Worm (Caenorhabditis elegans) whole organism, L3 larva: ENCODE results near the gene srh-223.

Experiments
- R02D3.7 ChIP-seq: fragments of 150-350 bp; optimal IDR thresholded peaks from 2 replicates; lab custom pipeline; 2014; ENCODE audit warnings: missing biosample characterization, missing genetic modification characterization
- ZK546.5 ChIP-seq: sonication (generic microtip); optimal IDR thresholded peaks from 2 replicates; lab custom pipeline; 2017; ENCODE audit warnings: missing biosample characterization, missing genetic modification characterization
- aly-2 ChIP-seq: fragments of 150-350 bp; optimal IDR thresholded peaks from 2 replicates; lab custom pipeline; 2014; ENCODE audit warnings: missing biosample characterization, missing genetic modification characterization
- ama-1 ChIP-seq: fragments of 150-350 bp; optimal IDR thresholded peaks from 2 replicates; lab custom pipeline; 2018
- ceh-16 ChIP-seq: sonication (generic microtip); optimal IDR thresholded peaks from 2 replicates; lab custom pipeline; 2017; ENCODE audit warnings: missing biosample characterization, missing genetic modification characterization
- ceh-28 ChIP-seq: fragments of 150-350 bp; optimal IDR thresholded peaks from 2 replicates; lab custom pipeline; 2014; ENCODE audit warnings: missing biosample characterization, missing genetic modification reagents, missing genetic modification characterization
- ceh-82 ChIP-seq: fragments of 150-350 bp; optimal IDR thresholded peaks from 2 replicates; lab custom pipeline; 2014; ENCODE audit warnings: missing biosample characterization, missing genetic modification characterization
- ceh-9 ChIP-seq: sonication (generic microtip); optimal IDR thresholded peaks from 2 replicates; lab custom pipeline; 2018; ENCODE audit warnings: missing biosample characterization, missing genetic modification characterization
- daf-12 ChIP-seq: fragments of 150-350 bp; optimal IDR thresholded peaks from 2 replicates; lab custom pipeline; 2014; ENCODE audit warnings: missing biosample characterization, missing genetic modification reagents, missing genetic modification characterization
- egl-27 ChIP-seq: sonication (generic microtip); optimal IDR thresholded peaks from 4 replicates; lab custom pipeline; 2017; ENCODE audit warnings: missing biosample characterization, missing genetic modification reagents, missing genetic modification characterization
- egl-5 ChIP-seq: fragments of 150-350 bp; optimal IDR thresholded peaks from 2 replicates; lab custom pipeline; 2017; ENCODE audit warnings: missing biosample characterization, missing genetic modification reagents, missing genetic modification characterization, inconsistent platforms
- elt-1 ChIP-seq: fragments of 150-350 bp; optimal IDR thresholded peaks from 2 replicates; lab custom pipeline; 2014; ENCODE audit warnings: missing biosample characterization, missing genetic modification characterization
- elt-2 ChIP-seq: sonication (generic microtip); optimal IDR thresholded peaks from 2 replicates; lab custom pipeline; 2016; ENCODE audit warnings: missing genetic modification reagents, mild to moderate bottlenecking, missing genetic modification characterization, missing compliant biosample characterization
- elt-3 ChIP-seq, 3 experiments: fragments of 150-350 bp in 1 of 3; sonication (generic microtip) in 2 of 3; optimal IDR thresholded peaks; 2 replicates in 2 of 3; 4 replicates in 1 of 3; lab custom pipeline; 2014 to 2017; ENCODE audit warnings: missing biosample characterization in 3 of 3, missing genetic modification characterization in 3 of 3
- fkh-10 ChIP-seq: sonication (generic microtip); optimal IDR thresholded peaks from 2 replicates; lab custom pipeline; 2017; ENCODE audit warnings: missing biosample characterization, missing genetic modification reagents, missing genetic modification characterization
- fkh-2 ChIP-seq: fragments of 150-350 bp; optimal IDR thresholded peaks from 2 replicates; lab custom pipeline; 2014; ENCODE audit warnings: missing biosample characterization, missing genetic modification reagents, missing genetic modification characterization
- fos-1 ChIP-seq: fragments of 150-350 bp; optimal IDR thresholded peaks from 2 replicates; lab custom pipeline; 2014; ENCODE audit warnings: missing biosample characterization, missing genetic modification characterization
- hmg-11 ChIP-seq: sonication (generic microtip); optimal IDR thresholded peaks from 2 replicates; lab custom pipeline; 2016; ENCODE audit warnings: missing genetic modification characterization, missing compliant biosample characterization
- jun-1 ChIP-seq: fragments of 150-350 bp; optimal IDR thresholded peaks from 2 replicates; lab custom pipeline; 2014; ENCODE audit warnings: missing biosample characterization, missing genetic modification reagents, missing genetic modification characterization
- lin-15B ChIP-seq: fragments of 150-350 bp; optimal IDR thresholded peaks from 2 replicates; lab custom pipeline; 2014; ENCODE audit warnings: missing biosample characterization, missing genetic modification characterization
- lin-39 ChIP-seq: fragments of 150-350 bp; optimal IDR thresholded peaks from 2 replicates; lab custom pipeline; 2018; ENCODE audit warnings: missing biosample characterization, missing genetic modification reagents, missing genetic modification characterization
- lsy-12 ChIP-seq: sonication (generic microtip); optimal IDR thresholded peaks from 2 replicates; lab custom pipeline; 2016; ENCODE audit warnings: mild to moderate bottlenecking, missing genetic modification characterization, missing compliant biosample characterization
- mdl-1 ChIP-seq: fragments of 150-350 bp; optimal IDR thresholded peaks from 2 replicates; lab custom pipeline; 2014; ENCODE audit warnings: missing biosample characterization, missing genetic modification characterization
- nhr-11 ChIP-seq: fragments of 150-350 bp; optimal IDR thresholded peaks from 2 replicates; lab custom pipeline; 2014; ENCODE audit warnings: missing biosample characterization, missing genetic modification characterization
- nhr-12 ChIP-seq: fragments of 150-350 bp; optimal IDR thresholded peaks from 2 replicates; lab custom pipeline; 2014; ENCODE audit warnings: missing biosample characterization, missing genetic modification characterization
- nhr-23 ChIP-seq: fragments of 150-350 bp; optimal IDR thresholded peaks from 2 replicates; lab custom pipeline; 2014; ENCODE audit warnings: missing biosample characterization, missing genetic modification reagents, missing genetic modification characterization
- nhr-237 ChIP-seq: fragments of 150-350 bp; optimal IDR thresholded peaks from 2 replicates; lab custom pipeline; 2014; ENCODE audit warnings: missing biosample characterization, missing genetic modification characterization
- nhr-25 ChIP-seq: sonication (generic microtip); optimal IDR thresholded peaks from 2 replicates; lab custom pipeline; 2017; ENCODE audit warnings: missing biosample characterization, missing genetic modification characterization
- nhr-28 ChIP-seq: fragments of 150-350 bp; optimal IDR thresholded peaks from 2 replicates; lab custom pipeline; 2014; ENCODE audit warnings: missing biosample characterization, missing genetic modification characterization
- nhr-43 ChIP-seq: sonication (generic microtip); optimal IDR thresholded peaks from 2 replicates; lab custom pipeline; 2016; ENCODE audit warnings: mild to moderate bottlenecking, missing genetic modification characterization, missing compliant biosample characterization; ENCODE audit not compliant: poor library complexity, severe bottlenecking
- nhr-76 ChIP-seq: fragments of 150-350 bp; sonication (generic microtip); optimal IDR thresholded peaks from 5 replicates; lab custom pipeline; 2014; ENCODE audit warnings: missing biosample characterization, missing genetic modification characterization
- nhr-77 ChIP-seq: fragments of 150-350 bp; optimal IDR thresholded peaks from 2 replicates; lab custom pipeline; 2014; ENCODE audit warnings: missing biosample characterization, missing genetic modification characterization
- pha-4 ChIP-seq: fragments of 150-350 bp; optimal IDR thresholded peaks from 2 replicates; lab custom pipeline; 2014; ENCODE audit warnings: missing biosample characterization, missing genetic modification reagents, missing genetic modification characterization
- pqm-1 ChIP-seq: fragments of 150-350 bp; optimal IDR thresholded peaks from 2 replicates; lab custom pipeline; 2017; ENCODE audit warnings: missing biosample characterization, missing genetic modification characterization, inconsistent platforms
- snpc-4 ChIP-seq: fragments of 150-350 bp; optimal IDR thresholded peaks from 2 replicates; lab custom pipeline; 2014; ENCODE audit warnings: missing biosample characterization, missing genetic modification characterization
- tbx-2 ChIP-seq: sonication (generic microtip); optimal IDR thresholded peaks from 2 replicates; lab custom pipeline; 2016; ENCODE audit warnings: mild to moderate bottlenecking, missing genetic modification characterization, missing compliant biosample characterization
- unc-62 ChIP-seq: fragments of 150-350 bp; sonication (generic microtip); optimal IDR thresholded peaks from 4 replicates; lab custom pipeline; 2014; ENCODE audit warnings: missing biosample characterization, missing genetic modification reagents, missing genetic modification characterization
- ztf-11 ChIP-seq: fragments of 150-350 bp; optimal IDR thresholded peaks from 2 replicates; lab custom pipeline; 2014; ENCODE audit warnings: missing biosample characterization, missing genetic modification characterization
- ztf-4 ChIP-seq: fragments of 150-350 bp; optimal IDR thresholded peaks from 2 replicates; lab custom pipeline; 2014; ENCODE audit warnings: missing biosample characterization, missing genetic modification characterization

Gene srh-223

ce11 chrIV:3979525-3979924 lies 2.2 kb upstream of the srh-223 start, which contains the start of gene srh-222:
srh-222 (plus strand) TSS chrIV:3979825.
- TF ChIP-seq ceh-16 (tag; lab: Kevin White, UChicago) (no peak), ceh-9 (tag; lab: Kevin White, UChicago) (no peak)
- TF ChIP-seq, all 47 proteins: peak for 0

DNA sequence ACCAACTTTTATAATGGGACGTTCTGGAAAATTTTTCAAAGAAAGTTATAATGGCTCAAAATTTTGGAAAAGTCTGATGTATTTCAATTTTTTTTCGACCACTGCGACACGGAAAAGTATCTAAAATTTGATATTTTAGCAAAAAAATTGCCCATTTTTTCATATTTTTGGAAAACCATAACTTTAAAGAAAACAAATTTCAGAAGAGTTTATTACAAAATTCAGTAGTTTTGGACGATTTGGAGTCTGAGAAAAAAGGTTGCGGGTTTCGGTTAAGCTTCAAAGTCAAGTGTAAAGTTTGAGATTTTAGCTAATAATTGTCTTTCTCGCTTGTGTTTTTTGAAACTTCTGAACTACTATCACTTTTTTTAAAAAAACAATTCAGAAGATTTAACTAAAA lies 6.4 kb downstream of the srh-223 start:
- TF ChIP-seq tbx-2 (tag; lab: Kevin White, UChicago) (no peak), fkh-2 (tag; lab: Kevin White, UChicago) (no peak), lsy-12 (no peak), daf-12 (tag; lab: Kevin White, UChicago) (no peak)

DNA sequence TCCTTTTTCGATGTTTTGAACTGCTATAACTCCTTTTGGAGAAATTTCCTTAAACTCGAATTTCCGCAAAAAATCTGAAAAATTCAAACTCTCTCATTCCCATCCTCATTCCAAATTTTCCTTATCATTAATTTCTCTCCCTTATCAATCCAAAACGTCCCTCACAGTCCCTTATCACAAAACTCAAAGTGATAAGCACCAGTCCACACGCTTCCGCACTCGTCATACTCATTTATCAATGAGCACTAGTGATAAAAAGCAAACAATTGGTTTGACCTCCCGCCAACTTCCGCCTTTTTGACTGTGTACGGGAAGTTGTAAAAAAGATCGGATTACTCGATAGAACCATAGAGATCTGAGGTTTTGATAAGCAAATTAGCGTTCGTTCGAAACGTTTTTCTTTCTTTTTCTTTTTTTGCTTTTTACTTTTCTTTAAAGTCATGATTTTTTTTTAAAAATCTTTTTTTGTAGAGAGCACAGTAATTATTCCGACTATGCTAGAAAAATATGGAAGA lies 7.0 kb downstream of the srh-223 start, which contains the start of gene clec-78:
TSS of gene clec-78 (plus strand) at position 465 of the 515 bp plus-strand sequence.
- TF ChIP-seq ceh-16 (tag; lab: Kevin White, UChicago): no peak
- TF ChIP-seq nhr-77 (tag; lab: Kevin White, UChicago): no peak
- peak; percentile 55 for TF ChIP-seq pha-4
- no peak for TF ChIP-seq elt-3 (tag; optimal IDR thresholded peaks at IDR 0.05; lab: Kevin White, UChicago)
- TF ChIP-seq lin-39 (tag; lab: Kevin White, UChicago): no peak
- no peak for TF ChIP-seq aly-2 (tag; lab: Kevin White, UChicago)
- no peak for TF ChIP-seq egl-5 (tag; lab: Kevin White, UChicago)
- TF ChIP-seq ama-1: no peak
- TF ChIP-seq nhr-28: no peak
- no peak for TF ChIP-seq ceh-82 (tag; lab: Kevin White, UChicago)
- TF ChIP-seq nhr-23 (tag; lab: Kevin White, UChicago): no peak
- TF ChIP-seq lsy-12: no peak
- peak; percentile 99 for TF ChIP-seq jun-1 (tag; lab: Kevin White, UChicago)
- TF ChIP-seq ceh-9 (tag; lab: Kevin White, UChicago): no peak
- no peak for TF ChIP-seq ztf-4
- TF ChIP-seq mdl-1: no peak
- no peak for TF ChIP-seq nhr-25 (tag; lab: Kevin White, UChicago)
- TF ChIP-seq nhr-43: no peak
- no peak for TF ChIP-seq lin-15B (tag; lab: Kevin White, UChicago)
- no peak for TF ChIP-seq ZK546.5 (tag; lab: Kevin White, UChicago)
- no peak for TF ChIP-seq elt-1 (tag; lab: Kevin White, UChicago)
- TF ChIP-seq ceh-28: no peak
- TF ChIP-seq fkh-2 (tag; lab: Kevin White, UChicago): no peak
- TF ChIP-seq nhr-76 (tag; lab: Kevin White, UChicago): no peak
- TF ChIP-seq snpc-4: no peak
- TF ChIP-seq egl-27 (tag; lab: Kevin White, UChicago): no peak
- TF ChIP-seq nhr-11 (tag; lab: Kevin White, UChicago): no peak
- no peak for TF ChIP-seq R02D3.7 (tag; lab: Kevin White, UChicago)
- no peak for TF ChIP-seq fkh-10 (GFP tag; lab: Kevin White, UChicago)
- TF ChIP-seq unc-62 (GFP tag; lab: Kevin White, UChicago): no peak
- peak; percentile 100 for TF ChIP-seq elt-2 (tag; lab: Kevin White, UChicago)
- TF ChIP-seq hmg-11 (tag; lab: Kevin White, UChicago): no peak
- no peak for TF ChIP-seq ztf-11 (tag; lab: Kevin White, UChicago)
- peak; percentile 60 for TF ChIP-seq fos-1 (tag; lab: Kevin White, UChicago)
- TF ChIP-seq pqm-1 (tag; lab: Kevin White, UChicago): peak; percentile 98
- TF ChIP-seq nhr-237 (tag; lab: Kevin White, UChicago): no peak

- TF ChIP-seq nhr-11 (tag; lab: Kevin White, UChicago): no peak
- TF ChIP-seq elt-3 (tag; optimal IDR thresholded peaks at IDR 0.05; lab: Kevin White, UChicago): no peak
- TF ChIP-seq hmg-11 (tag; lab: Kevin White, UChicago): no peak
- no peak for TF ChIP-seq nhr-25 (tag; lab: Kevin White, UChicago)
- TF ChIP-seq unc-62 (GFP tag; lab: Kevin White, UChicago): no peak
- no peak for TF ChIP-seq pha-4
- TF ChIP-seq nhr-12 (tag; lab: Kevin White, UChicago): no peak
- no peak for TF ChIP-seq elt-1 (tag; lab: Kevin White, UChicago)
- TF ChIP-seq mdl-1: no peak
- no peak for TF ChIP-seq aly-2 (tag; lab: Kevin White, UChicago)
- TF ChIP-seq egl-27 (tag; lab: Kevin White, UChicago): no peak
- no peak for TF ChIP-seq lin-15B (tag; lab: Kevin White, UChicago)
- TF ChIP-seq ztf-4: no peak
- no peak for TF ChIP-seq ztf-11 (tag; lab: Kevin White, UChicago)
- TF ChIP-seq nhr-77 (tag; lab: Kevin White, UChicago): no peak
- TF ChIP-seq nhr-23 (tag; lab: Kevin White, UChicago): no peak
- TF ChIP-seq nhr-43: no peak
Measured at ce11 chrIV:3993292-3993691, 11.6 kb downstream of the srh-223 start, which contains the start of gene F47C12.6. F47C12.6 (minus strand) TSS chrIV:3993392.
